Fruit fly (Drosophila melanogaster): ENCODE results near the gene Ets21C.

Ets21C gene

dm6 chr2L:542338-542967 is 10.3 kb downstream of the Ets21C start, which contains the start of gene lwr:
TSS of gene lwr (minus strand) at chr2L:542580.
- TF ChIP-seq CG16813 (GFP tag; IDR thresholded peaks at IDR 0.05; ENCODE audit: partially characterized antibody) (peak; percentile 57; the same call in 2 of the 3 replicates), dmrt99B (tag; optimal IDR thresholded peaks at IDR 0.05) (no peak), pzg (GFP tag; optimal IDR thresholded peaks at IDR 0.05) (peak; percentile 69), bab2 (GFP tag; optimal IDR thresholded peaks at IDR 0.05) (no peak), CG8290 (GFP tag; optimal IDR thresholded peaks at IDR 0.05) (no peak), CG8290 (tag; optimal IDR thresholded peaks at IDR 0.05) (no peak), shn (GFP tag; optimal IDR thresholded peaks at IDR 0.05) (no peak), Ptx1 (GFP tag; IDR thresholded peaks at IDR 0.05) (no peak), Dip2 (GFP tag; IDR thresholded peaks at IDR 0.05) (no peak), HLH4C (GFP tag; IDR thresholded peaks at IDR 0.05; ENCODE audit: partially characterized antibody) (peak; percentile 33; the same call in 1 of the 3 replicates), CG3995 (GFP tag; optimal IDR thresholded peaks at IDR 0.05) (no peak), sd (tag; optimal IDR thresholded peaks at IDR 0.05) (no peak), Opbp (GFP tag; IDR thresholded peaks at IDR 0.05; ENCODE audit: partially characterized antibody) (peak; percentile 64; the same call in 1 of the 3 replicates), Dek (tag; optimal IDR thresholded peaks at IDR 0.05) (no peak), CG33557 (GFP tag; optimal IDR thresholded peaks at IDR 0.05) (no peak), CG2712 (tag; optimal IDR thresholded peaks at IDR 0.05) (peak; percentile 14), Dll (GFP tag; IDR thresholded peaks at IDR 0.05; ENCODE audit: partially characterized antibody) (peak; percentile 69; the same call in 3 of the 4 replicates), cg (GFP tag; optimal IDR thresholded peaks at IDR 0.05) (peak; percentile 71), chif (GFP tag; optimal IDR thresholded peaks at IDR 0.05) (no peak), YL-1 (GFP tag; optimal IDR thresholded peaks at IDR 0.05) (peak; percentile 83), CG2129 (GFP tag; IDR thresholded peaks at IDR 0.05; ENCODE audit: partially characterized antibody) (peak; percentile 27; the same call in 1 of the 2 replicates), crc (GFP tag; optimal IDR thresholded peaks at IDR 0.05) (no peak), phol (tag; optimal IDR thresholded peaks at IDR 0.05) (peak; percentile 40), CG15269 (tag; optimal IDR thresholded peaks at IDR 0.05) (no peak), bcd (GFP tag; optimal IDR thresholded peaks at IDR 0.05) (no peak), CG15601 (tag; optimal IDR thresholded peaks at IDR 0.05) (peak; percentile 23), CG5953 (GFP tag; IDR thresholded peaks at IDR 0.05) (no peak), Atf-2 (GFP tag; optimal IDR thresholded peaks at IDR 0.05) (no peak), CG1603 (tag; optimal IDR thresholded peaks at IDR 0.05) (peak; percentile 36), Myb (GFP tag; optimal IDR thresholded peaks at IDR 0.05) (peak; percentile 73), her (GFP tag; optimal IDR thresholded peaks at IDR 0.05) (no peak), Deaf1 (tag; optimal IDR thresholded peaks at IDR 0.05) (no peak), stwl (tag; optimal IDR thresholded peaks at IDR 0.05) (peak; percentile 70), MBD-R2 (GFP tag; IDR thresholded peaks at IDR 0.05) (peak; percentile 62), Scr (GFP tag; IDR thresholded peaks at IDR 0.05; ENCODE audit: partially characterized antibody) (peak; percentile 57), CG4707 (GFP tag; optimal IDR thresholded peaks at IDR 0.05) (no peak), tap (tag; optimal IDR thresholded peaks at IDR 0.05) (no peak), CG14667 (GFP tag; IDR thresholded peaks at IDR 0.05) (no peak), Bgb (GFP tag; IDR thresholded peaks at IDR 0.05; ENCODE audit: partially characterized antibody) (peak; percentile 55; the same call in 1 of the 2 replicates), BEAF-32 (GFP tag; optimal IDR thresholded peaks at IDR 0.05) (peak; percentile 79), tna (GFP tag; IDR thresholded peaks at IDR 0.05; ENCODE audit: partially characterized antibody) (0 out of 2 replicates have a peak, but pooled peaks have one; percentile 28), nerfin-1 (tag; optimal IDR thresholded peaks at IDR 0.05) (peak; percentile 59), sima (GFP tag; optimal IDR thresholded peaks at IDR 0.05) (no peak), CG17829 (tag; optimal IDR thresholded peaks at IDR 0.05) (peak; percentile 22), CG6272 (GFP tag; IDR thresholded peaks at IDR 0.05) (no peak), stc (GFP tag; IDR thresholded peaks at IDR 0.05) (no peak), CG18476 (GFP tag; optimal IDR thresholded peaks at IDR 0.05) (no peak), HHEX (GFP tag; optimal IDR thresholded peaks at IDR 0.05) (no peak), salm (tag; optimal IDR thresholded peaks at IDR 0.05) (no peak)

Measured in whole organism, embryonic.